Fruit fly (Drosophila melanogaster): ENCODE data around the gene CG14628.

The CG14628 gene

dm6 chrX:1145344-1145743 lies at the start of gene CG14628:
TSS of gene CG14628 (plus strand) at chrX:1145644.
- TF ChIP-seq CG8478 (optimal IDR thresholded peaks at IDR 0.05) (no peak), EcR (GFP tag; optimal IDR thresholded peaks at IDR 0.05) (no peak), psq (optimal IDR thresholded peaks at IDR 0.05) (no peak), Dll (optimal IDR thresholded peaks at IDR 0.05) (no peak), usp (GFP tag; optimal IDR thresholded peaks at IDR 0.05) (no peak), pan (optimal IDR thresholded peaks at IDR 0.05) (no peak)

DNA sequence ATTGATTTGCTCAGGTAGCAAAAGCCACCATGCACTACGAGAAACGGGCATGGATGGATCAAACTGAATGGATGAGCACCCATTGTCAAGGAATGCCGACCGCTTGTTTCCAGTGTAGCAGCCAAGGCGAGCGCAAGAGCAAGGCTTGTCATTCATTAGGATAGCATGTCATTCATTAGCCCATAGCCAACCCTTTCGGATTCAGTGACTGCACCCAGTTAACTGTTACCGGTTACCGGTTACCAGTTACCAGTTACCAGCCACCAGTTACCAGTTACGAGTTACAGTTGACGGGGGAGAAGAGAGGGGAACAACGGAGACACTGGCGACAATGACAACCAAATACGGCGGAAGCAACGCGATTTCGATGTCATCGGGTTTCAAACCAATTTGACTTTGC lies 45.8 kb upstream of the CG14628 start:
- no peak for TF ChIP-seq psq (optimal IDR thresholded peaks at IDR 0.05)
- no peak for TF ChIP-seq usp (GFP tag; optimal IDR thresholded peaks at IDR 0.05)
- TF ChIP-seq EcR (GFP tag; optimal IDR thresholded peaks at IDR 0.05): no peak
- no peak for TF ChIP-seq CG8478 (optimal IDR thresholded peaks at IDR 0.05)
- no peak for TF ChIP-seq Dll (optimal IDR thresholded peaks at IDR 0.05)

DNA sequence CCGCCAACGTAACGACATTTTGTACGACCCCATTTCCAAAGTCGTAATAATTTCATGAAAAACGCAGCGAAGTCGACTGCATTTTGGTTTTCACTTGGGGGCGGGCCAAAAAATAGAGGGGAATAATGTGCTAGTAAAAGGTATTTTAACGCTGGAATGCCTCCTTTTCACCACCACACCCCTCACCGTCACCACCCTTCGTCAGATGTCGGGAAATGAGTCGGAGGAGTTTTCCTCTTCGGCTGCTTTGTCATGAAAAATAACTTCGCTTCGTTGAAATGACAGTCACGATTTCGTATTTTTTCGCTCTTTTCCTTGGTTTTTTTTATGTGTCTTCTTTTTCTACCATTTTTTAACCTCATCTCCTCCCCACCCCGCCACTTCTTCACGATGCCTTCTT lies 41.6 kb upstream of the CG14628 start:
- TF ChIP-seq pan (optimal IDR thresholded peaks at IDR 0.05) (no peak), Dll (optimal IDR thresholded peaks at IDR 0.05) (no peak), EcR (GFP tag; optimal IDR thresholded peaks at IDR 0.05) (no peak), CG8478 (optimal IDR thresholded peaks at IDR 0.05) (no peak), psq (optimal IDR thresholded peaks at IDR 0.05) (no peak), usp (GFP tag; optimal IDR thresholded peaks at IDR 0.05) (no peak)

dm6 chrX:1107552-1107951 lies 37.9 kb upstream of the CG14628 start:
- TF ChIP-seq CG8478 (optimal IDR thresholded peaks at IDR 0.05) (no peak), pan (optimal IDR thresholded peaks at IDR 0.05) (no peak), usp (GFP tag; optimal IDR thresholded peaks at IDR 0.05) (no peak), psq (optimal IDR thresholded peaks at IDR 0.05) (no peak), Dll (optimal IDR thresholded peaks at IDR 0.05) (no peak), EcR (GFP tag; optimal IDR thresholded peaks at IDR 0.05) (no peak)

DNA sequence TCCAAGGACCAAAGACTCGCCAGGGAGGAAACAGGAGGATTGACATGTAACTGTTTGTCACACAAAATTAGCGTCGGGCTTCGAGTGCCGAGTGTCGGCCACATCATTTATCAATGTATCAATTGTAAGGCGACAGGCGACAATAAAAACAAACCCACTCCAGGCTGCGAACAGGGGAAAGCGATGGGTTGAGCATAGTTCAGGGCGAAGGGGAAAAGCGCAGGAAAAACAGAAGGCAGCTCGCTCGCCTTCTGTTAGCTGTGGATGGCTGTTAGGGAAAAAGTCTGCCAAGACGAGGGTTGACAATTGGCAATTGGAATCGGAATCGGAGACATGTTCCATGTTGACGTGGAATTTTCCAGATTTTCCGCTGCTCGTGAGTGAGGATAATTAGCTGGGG lies 36.1 kb upstream of the CG14628 start:
- TF ChIP-seq usp (GFP tag; optimal IDR thresholded peaks at IDR 0.05) (no peak), EcR (GFP tag; optimal IDR thresholded peaks at IDR 0.05) (no peak), CG8478 (optimal IDR thresholded peaks at IDR 0.05) (no peak), psq (optimal IDR thresholded peaks at IDR 0.05) (no peak), Dll (optimal IDR thresholded peaks at IDR 0.05) (no peak), pan (optimal IDR thresholded peaks at IDR 0.05) (no peak)

DNA sequence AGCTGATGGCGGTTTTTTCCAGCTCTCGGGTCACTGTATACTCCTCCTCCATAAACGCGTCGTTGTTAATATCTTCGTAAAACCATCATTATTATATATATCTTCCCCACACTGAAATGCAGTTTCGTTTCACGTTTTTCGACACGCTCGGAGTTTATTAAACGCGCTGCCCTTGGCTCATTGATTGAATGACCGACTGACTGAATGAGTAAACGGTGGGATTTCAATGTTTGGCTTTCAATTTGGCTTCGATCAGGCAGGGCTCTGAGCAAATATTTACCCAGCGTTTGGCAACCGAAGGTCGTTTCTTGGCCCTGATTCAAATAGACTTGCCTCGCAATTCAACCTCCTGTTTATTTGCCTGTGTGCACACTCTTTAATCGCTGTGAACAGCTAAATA lies 35.3 kb upstream of the CG14628 start:
- TF ChIP-seq CG8478 (optimal IDR thresholded peaks at IDR 0.05): no peak
- no peak for TF ChIP-seq psq (optimal IDR thresholded peaks at IDR 0.05)
- TF ChIP-seq EcR (GFP tag; optimal IDR thresholded peaks at IDR 0.05): no peak
- no peak for TF ChIP-seq usp (GFP tag; optimal IDR thresholded peaks at IDR 0.05)
- no peak for TF ChIP-seq pan (optimal IDR thresholded peaks at IDR 0.05)
- TF ChIP-seq Dll (optimal IDR thresholded peaks at IDR 0.05): no peak

dm6 chrX:1119174-1119573 lies 26.3 kb upstream of the CG14628 start:
- no peak for TF ChIP-seq EcR (GFP tag; optimal IDR thresholded peaks at IDR 0.05)
- no peak for TF ChIP-seq Dll (optimal IDR thresholded peaks at IDR 0.05)
- TF ChIP-seq usp (GFP tag; optimal IDR thresholded peaks at IDR 0.05): no peak
- no peak for TF ChIP-seq psq (optimal IDR thresholded peaks at IDR 0.05)
- TF ChIP-seq CG8478 (optimal IDR thresholded peaks at IDR 0.05): no peak
- TF ChIP-seq pan (optimal IDR thresholded peaks at IDR 0.05): no peak

dm6 chrX:1120394-1120793 lies 25.1 kb upstream of the CG14628 start:
- TF ChIP-seq usp (GFP tag; optimal IDR thresholded peaks at IDR 0.05) (no peak), EcR (GFP tag; optimal IDR thresholded peaks at IDR 0.05) (no peak), Dll (optimal IDR thresholded peaks at IDR 0.05) (no peak), psq (optimal IDR thresholded peaks at IDR 0.05) (no peak), CG8478 (optimal IDR thresholded peaks at IDR 0.05) (no peak), pan (optimal IDR thresholded peaks at IDR 0.05) (no peak)

DNA sequence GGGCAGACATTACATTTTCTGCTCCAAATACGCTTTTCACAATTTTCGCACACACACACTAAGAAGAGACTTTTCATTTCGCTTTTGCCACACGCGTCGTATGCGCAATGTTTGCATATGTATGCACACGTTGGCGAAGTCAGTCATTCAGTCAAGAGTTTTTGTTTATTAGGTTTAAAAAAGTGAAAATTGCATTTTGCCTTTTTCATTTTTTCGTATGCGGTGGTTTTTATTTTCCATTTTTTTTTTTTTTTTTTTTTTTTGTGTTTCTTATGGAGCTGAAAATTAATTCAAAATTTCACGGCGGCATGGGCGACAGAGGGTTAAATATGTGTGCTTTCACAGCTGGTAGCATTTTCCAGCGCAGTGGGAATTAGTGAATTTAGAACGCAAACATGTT lies 24.5 kb upstream of the CG14628 start:
- TF ChIP-seq psq (optimal IDR thresholded peaks at IDR 0.05): no peak
- no peak for TF ChIP-seq CG8478 (optimal IDR thresholded peaks at IDR 0.05)
- TF ChIP-seq EcR (GFP tag; optimal IDR thresholded peaks at IDR 0.05): no peak
- TF ChIP-seq usp (GFP tag; optimal IDR thresholded peaks at IDR 0.05): no peak
- no peak for TF ChIP-seq Dll (optimal IDR thresholded peaks at IDR 0.05)
- TF ChIP-seq pan (optimal IDR thresholded peaks at IDR 0.05): no peak

- TF ChIP-seq CG8478 (optimal IDR thresholded peaks at IDR 0.05) (no peak), pan (optimal IDR thresholded peaks at IDR 0.05) (no peak), usp (GFP tag; optimal IDR thresholded peaks at IDR 0.05) (no peak), Dll (optimal IDR thresholded peaks at IDR 0.05) (no peak), EcR (GFP tag; optimal IDR thresholded peaks at IDR 0.05) (no peak), psq (optimal IDR thresholded peaks at IDR 0.05) (no peak)
Measured at dm6 chrX:1123381-1123780, 22.1 kb upstream of the CG14628 start.

DNA sequence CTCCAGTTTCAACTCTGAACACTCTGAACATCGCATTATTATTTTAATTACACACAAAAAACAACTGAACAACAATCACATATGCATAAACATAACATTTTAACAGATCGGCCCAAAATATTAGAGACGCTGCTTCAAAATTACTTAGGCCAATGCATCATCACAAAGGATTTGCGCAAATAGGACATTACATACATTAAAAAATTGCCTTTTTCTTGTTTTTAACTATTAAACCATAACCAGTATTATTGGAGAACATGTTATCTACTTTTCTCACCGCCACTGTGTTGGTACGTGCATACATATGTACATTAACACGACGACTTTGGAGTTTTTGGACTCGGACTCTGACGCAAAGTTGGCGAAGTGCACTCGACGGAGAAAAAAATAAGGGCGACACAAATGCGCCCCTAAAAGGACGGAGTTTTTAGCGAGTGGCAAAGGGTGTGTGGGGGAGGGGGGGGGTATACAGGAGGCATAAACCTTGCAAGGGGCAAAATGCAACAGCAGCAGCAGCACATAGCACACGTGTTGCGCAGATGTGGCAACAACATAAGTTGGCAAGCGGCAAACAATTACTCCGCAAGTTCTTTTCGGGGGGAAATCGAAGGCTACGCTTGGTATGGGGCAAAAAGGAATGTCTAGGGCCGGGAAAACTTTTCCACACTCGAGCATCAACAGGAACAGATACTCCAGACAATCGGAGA lies 15.7 kb upstream of the CG14628 start:
- TF ChIP-seq EcR (GFP tag; optimal IDR thresholded peaks at IDR 0.05) (no peak), pan (optimal IDR thresholded peaks at IDR 0.05) (no peak), psq (optimal IDR thresholded peaks at IDR 0.05) (no peak), Dll (optimal IDR thresholded peaks at IDR 0.05) (no peak), usp (GFP tag; optimal IDR thresholded peaks at IDR 0.05) (no peak), CG8478 (optimal IDR thresholded peaks at IDR 0.05) (no peak)

dm6 chrX:1134053-1135005 lies 11.1 kb upstream of the CG14628 start, which contains the start of gene CG3655:
TSS of gene CG3655 (minus strand) at chrX:1134896.
- no peak for TF ChIP-seq CG8478 (optimal IDR thresholded peaks at IDR 0.05)
- TF ChIP-seq Dll (optimal IDR thresholded peaks at IDR 0.05): peak; percentile 19

Data from whole organism.